Fruit fly (Drosophila melanogaster) whole organism, embryonic: Measurements from ENCODE around the gene WRNexo.

Source experiments
- Antp ChIP-seq: fragments of 200-800 bp; sonication (Bioruptor generic); optimal IDR thresholded peaks from 3 replicates; lab custom pipeline; 2016; ENCODE audit warnings: missing biosample characterization, missing genetic modification characterization
- Atf6 ChIP-seq: fragments of 200-800 bp; sonication (Bioruptor generic); IDR thresholded peaks from 2 replicates; pipeline ENCODE4 v1.3.6; 2022; ENCODE audit warnings: missing biosample characterization, missing genetic modification characterization
- CG10274 ChIP-seq: fragments of 200-800 bp; sonication (Bioruptor generic); optimal IDR thresholded peaks from 3 replicates; lab custom pipeline; 2017; ENCODE audit warnings: missing biosample characterization, mild to moderate bottlenecking, missing genetic modification characterization
- CG10979 ChIP-seq: fragments of 200-800 bp; sonication (Bioruptor generic); optimal IDR thresholded peaks from 2 replicates; lab custom pipeline; 2018; ENCODE audit warnings: missing biosample characterization, mild to moderate bottlenecking, missing genetic modification characterization, moderate library complexity
- CG11723 ChIP-seq: fragments of 200-800 bp; sonication (Bioruptor generic); optimal IDR thresholded peaks from 2 replicates; lab custom pipeline; 2017; ENCODE audit warnings: missing biosample characterization, mild to moderate bottlenecking, missing genetic modification characterization
- CG12659 ChIP-seq: fragments of 200-800 bp; sonication (Bioruptor generic); optimal IDR thresholded peaks from 3 replicates; lab custom pipeline; 2017; ENCODE audit warnings: mild to moderate bottlenecking, missing biosample characterization, missing genetic modification reagents, missing genetic modification characterization
- CG13296 ChIP-seq: fragments of 200-800 bp; sonication (Bioruptor generic); optimal IDR thresholded peaks from 3 replicates; lab custom pipeline; 2018; ENCODE audit warnings: missing biosample characterization, mild to moderate bottlenecking, missing genetic modification characterization
- CG14965 ChIP-seq: fragments of 200-800 bp; sonication (Bioruptor generic); optimal IDR thresholded peaks from 2 replicates; lab custom pipeline; 2016; ENCODE audit warnings: missing biosample characterization, missing genetic modification characterization, borderline replicate concordance
- CG15073 ChIP-seq: fragments of 200-800 bp; sonication (Bioruptor generic); optimal IDR thresholded peaks from 2 replicates; lab custom pipeline; 2016; ENCODE audit warnings: missing biosample characterization, missing genetic modification characterization
- CG15269 ChIP-seq: fragments of 200-800 bp; sonication (Bioruptor generic); optimal IDR thresholded peaks from 2 replicates; lab custom pipeline; 2018; ENCODE audit warnings: missing biosample characterization, mild to moderate bottlenecking, missing genetic modification characterization, moderate library complexity
- CG15514 ChIP-seq: fragments of 200-800 bp; sonication (Bioruptor generic); optimal IDR thresholded peaks from 3 replicates; lab custom pipeline; 2017; ENCODE audit warnings: missing biosample characterization, missing genetic modification characterization, mild to moderate bottlenecking, moderate library complexity, missing genetic modification reagents
- CG1647 ChIP-seq: fragments of 200-800 bp; sonication (Bioruptor generic); optimal IDR thresholded peaks from 3 replicates; lab custom pipeline; 2016; ENCODE audit warnings: missing biosample characterization, missing genetic modification characterization
- CG16863 ChIP-seq: fragments of 200-800 bp; sonication (Bioruptor generic); optimal IDR thresholded peaks from 3 replicates; lab custom pipeline; 2016; ENCODE audit warnings: missing biosample characterization, missing genetic modification characterization
- CG17328 ChIP-seq: fragments of 200-800 bp; sonication (Bioruptor generic); IDR thresholded peaks from 2 replicates; pipeline ENCODE4 v1.3.6; 2022; ENCODE audit warnings: missing biosample characterization, missing genetic modification characterization
- CG17361 ChIP-seq: fragments of 200-800 bp; sonication (Bioruptor generic); IDR thresholded peaks from 3 replicates; pipeline ENCODE4 v1.3.6; 2022; ENCODE audit warnings: missing biosample characterization, missing genetic modification characterization
- CG17612 ChIP-seq: fragments of 200-800 bp; sonication (Bioruptor generic); IDR thresholded peaks from 2 replicates; pipeline ENCODE4 v1.3.6; 2022; ENCODE audit warnings: missing biosample characterization, missing genetic modification characterization
- CG18262 ChIP-seq: fragments of 200-800 bp; optimal IDR thresholded peaks from 3 replicates; lab custom pipeline; 2019; ENCODE audit warnings: missing biosample characterization, mild to moderate bottlenecking, missing genetic modification characterization, moderate library complexity
- CG3407 ChIP-seq: fragments of 200-800 bp; sonication (Bioruptor generic); optimal IDR thresholded peaks from 2 replicates; lab custom pipeline; 2018; ENCODE audit warnings: missing biosample characterization, mild to moderate bottlenecking, missing genetic modification characterization
- CG6791 ChIP-seq: fragments of 200-800 bp; sonication (Bioruptor generic); IDR thresholded peaks from 3 replicates; pipeline ENCODE4 v1.3.6; 2022; ENCODE audit warnings: missing biosample characterization, missing genetic modification characterization; ENCODE audit not compliant: partially characterized antibody
- CG6854 ChIP-seq: fragments of 200-800 bp; sonication (Bioruptor generic); optimal IDR thresholded peaks from 3 replicates; lab custom pipeline; 2017; ENCODE audit warnings: missing biosample characterization, mild to moderate bottlenecking, missing genetic modification characterization
- CG7786 ChIP-seq: fragments of 200-800 bp; sonication (Bioruptor generic); optimal IDR thresholded peaks from 2 replicates; lab custom pipeline; 2016; ENCODE audit warnings: missing biosample characterization, missing genetic modification characterization
- CG9876 ChIP-seq: fragments of 200-800 bp; sonication (Bioruptor generic); optimal IDR thresholded peaks from 2 replicates; lab custom pipeline; 2016; ENCODE audit warnings: missing biosample characterization, missing genetic modification characterization
- CTCF ChIP-seq: fragments of 200-800 bp; sonication (Bioruptor generic); optimal IDR thresholded peaks from 2 replicates; lab custom pipeline; 2017; ENCODE audit warnings: missing biosample characterization, mild to moderate bottlenecking, missing genetic modification characterization, moderate library complexity
- Ets65A ChIP-seq: fragments of 200-800 bp; sonication (Bioruptor generic); peaks from one replicate; lab custom pipeline; 2016; ENCODE audit warnings: missing biosample characterization, missing genetic modification characterization
- Hmx ChIP-seq: fragments of 200-800 bp; sonication (Bioruptor generic); optimal IDR thresholded peaks from 2 replicates; lab custom pipeline; 2016; ENCODE audit warnings: missing biosample characterization, missing genetic modification characterization
- Hr39 ChIP-seq: fragments of >200 bp; optimal IDR thresholded peaks from 2 replicates; lab custom pipeline; 2017
- Hr51 ChIP-seq, 2 experiments: fragments of 200-800 bp; sonication (Bioruptor generic); optimal IDR thresholded peaks; 2 replicates in 1 of 2; 3 replicates in 1 of 2; lab custom pipeline; 2016 to 2018; ENCODE audit warnings: missing biosample characterization in 2 of 2, missing genetic modification characterization in 2 of 2, mild to moderate bottlenecking in 1 of 2, moderate library complexity in 1 of 2
- Mad ChIP-seq: fragments of 200-800 bp; sonication (Bioruptor generic); optimal IDR thresholded peaks from 2 replicates; lab custom pipeline; 2016; ENCODE audit warnings: missing biosample characterization, missing genetic modification characterization
- NfI ChIP-seq: fragments of 200-800 bp; sonication (Bioruptor generic); optimal IDR thresholded peaks from 3 replicates; lab custom pipeline; 2018; ENCODE audit warnings: missing biosample characterization, mild to moderate bottlenecking, missing genetic modification characterization, moderate library complexity
- Oaz ChIP-seq: fragments of 200-800 bp; sonication (Bioruptor generic); IDR thresholded peaks from 2 replicates; pipeline ENCODE4 v1.3.6; 2022; ENCODE audit warnings: missing biosample characterization, missing genetic modification characterization
- Pdp1 ChIP-seq, 2 experiments: fragments of 200-800 bp; sonication (Bioruptor generic); optimal IDR thresholded peaks; 3 replicates each; lab custom pipeline; 2016; ENCODE audit warnings: missing biosample characterization in 2 of 2, missing genetic modification characterization in 2 of 2, mild to moderate bottlenecking in 1 of 2, moderate library complexity in 1 of 2
- Six4 ChIP-seq: fragments of 200-800 bp; sonication (Bioruptor generic); optimal IDR thresholded peaks from 2 replicates; lab custom pipeline; 2016; ENCODE audit warnings: missing biosample characterization, missing genetic modification characterization
- ara ChIP-seq: fragments of 200-800 bp; sonication (Bioruptor generic); IDR thresholded peaks from 2 replicates; pipeline ENCODE4 v1.3.6; 2022; ENCODE audit warnings: missing biosample characterization, missing genetic modification characterization
- chinmo ChIP-seq: fragments of 200-800 bp; sonication (Bioruptor generic); IDR thresholded peaks from 4 replicates; pipeline ENCODE4 v1.3.6; 2022; ENCODE audit warnings: missing biosample characterization, missing genetic modification characterization; ENCODE audit not compliant: partially characterized antibody
- croc ChIP-seq: fragments of 200-800 bp; sonication (Bioruptor generic); conservative IDR thresholded peaks from 3 replicates; pipeline ENCODE4 v1.3.6; 2022; ENCODE audit warnings: missing biosample characterization, missing genetic modification characterization
- en ChIP-seq: fragments of 200-800 bp; sonication (Bioruptor generic); optimal IDR thresholded peaks from 2 replicates; lab custom pipeline; 2016; ENCODE audit warnings: missing biosample characterization, missing genetic modification characterization
- grn ChIP-seq: fragments of 200-800 bp; sonication (Bioruptor generic); optimal IDR thresholded peaks from 3 replicates; lab custom pipeline; 2017; ENCODE audit warnings: missing biosample characterization, missing genetic modification characterization
- gsb ChIP-seq: fragments of 200-800 bp; sonication (Bioruptor generic); IDR thresholded peaks from 2 replicates; pipeline ENCODE4 v1.3.6; 2022; ENCODE audit warnings: missing biosample characterization, missing genetic modification characterization
- hkb ChIP-seq, 2 experiments: fragments of 200-800 bp in 1 of 2; fragments of >200 bp in 1 of 2; sonication (Bioruptor generic) in 1 of 2; IDR thresholded peaks in 1 of 2; optimal IDR thresholded peaks in 1 of 2; 2 replicates each; pipeline versions ENCODE4 v1.3.6 to Lab custom; 2017 to 2022; ENCODE audit warnings: missing biosample characterization in 1 of 2, missing genetic modification characterization in 1 of 2
- hth ChIP-seq: fragments of >200 bp; optimal IDR thresholded peaks from 2 replicates; lab custom pipeline; 2017; ENCODE audit warnings: inconsistent platforms
- jigr1 ChIP-seq: fragments of 200-800 bp; sonication (Bioruptor generic); IDR thresholded peaks from 3 replicates; pipeline ENCODE4 v1.3.6; 2022; ENCODE audit warnings: missing biosample characterization, missing genetic modification characterization
- mirr ChIP-seq: fragments of 200-800 bp; sonication (Bioruptor generic); optimal IDR thresholded peaks from 3 replicates; lab custom pipeline; 2018; ENCODE audit warnings: missing biosample characterization, mild to moderate bottlenecking, missing genetic modification characterization
- nau ChIP-seq: fragments of 200-800 bp; sonication (Bioruptor generic); optimal IDR thresholded peaks from 3 replicates; lab custom pipeline; 2017; ENCODE audit warnings: missing biosample characterization, mild to moderate bottlenecking, missing genetic modification characterization, missing genetic modification reagents
- p53 ChIP-seq: fragments of 200-800 bp; sonication (Bioruptor generic); optimal IDR thresholded peaks from 2 replicates; lab custom pipeline; 2016; ENCODE audit warnings: missing biosample characterization, missing genetic modification characterization
- seq ChIP-seq: fragments of 200-800 bp; sonication (Bioruptor generic); IDR thresholded peaks from 2 replicates; pipeline ENCODE4 v1.3.6; 2022; ENCODE audit warnings: missing biosample characterization, missing genetic modification characterization
- stc ChIP-seq: fragments of 200-800 bp; sonication (Bioruptor generic); IDR thresholded peaks from 2 replicates; pipeline ENCODE4 v1.3.6; 2022; ENCODE audit warnings: missing biosample characterization, missing genetic modification characterization
- toy ChIP-seq: fragments of 200-800 bp; sonication (Bioruptor generic); IDR thresholded peaks from 2 replicates; pipeline ENCODE4 v1.3.6; 2022; ENCODE audit warnings: missing biosample characterization, missing genetic modification characterization
- trh ChIP-seq: fragments of 200-800 bp; sonication (Bioruptor generic); optimal IDR thresholded peaks from 2 replicates; lab custom pipeline; 2016; ENCODE audit warnings: missing biosample characterization, missing genetic modification characterization
- z ChIP-seq: fragments of 200-800 bp; sonication (Bioruptor generic); IDR thresholded peaks from 3 replicates; pipeline ENCODE4 v1.3.6; 2022; ENCODE audit warnings: missing biosample characterization, missing genetic modification characterization
- zen ChIP-seq: fragments of 200-800 bp; sonication (Bioruptor generic); optimal IDR thresholded peaks from 3 replicates; lab custom pipeline; 2018; ENCODE audit warnings: missing biosample characterization, mild to moderate bottlenecking, missing genetic modification characterization, moderate library complexity

The WRNexo gene

dm6 chr3R:18314824-18315690, 50.9 kb downstream of the WRNexo start (continued):
- TF ChIP-seq Mad (GFP tag; lab: Kevin White, UChicago) (no peak), z (GFP tag; lab: Robert Waterston, UW) (no peak), CG18262 (tag; lab: Kevin White, UChicago) (peak; percentile 24), toy (GFP tag; lab: Robert Waterston, UW) (no peak), mirr (GFP tag; lab: Kevin White, UChicago) (no peak), trh (GFP tag; lab: Kevin White, UChicago) (no peak), grn (GFP tag; lab: Kevin White, UChicago) (no peak), CG6854 (peak; percentile 59), CG15269 (tag; lab: Kevin White, UChicago) (peak; percentile 7), CG17361 (GFP tag; lab: Robert Waterston, UW) (peak; percentile 56; the same call in 2 of the 3 replicates), CG14965 (GFP tag; lab: Kevin White, UChicago) (no peak), nau (GFP tag; lab: Kevin White, UChicago) (peak; percentile 27), CG7786 (GFP tag; lab: Kevin White, UChicago) (no peak), CTCF (GFP tag; lab: Kevin White, UChicago) (peak; percentile 6), CG6791 (GFP tag; lab: Robert Waterston, UW) (no peak), jigr1 (GFP tag; lab: Robert Waterston, UW) (no peak), Oaz (GFP tag; lab: Robert Waterston, UW) (no peak), gsb (GFP tag; lab: Robert Waterston, UW) (0 out of 2 replicates have a peak, but pooled peaks have one; percentile 23), ara (GFP tag; lab: Robert Waterston, UW) (no peak), hth (no peak), CG17328 (peak; percentile 45; the same call in 1 of the 2 replicates), croc (GFP tag; lab: Robert Waterston, UW) (no peak), CG15514 (peak; percentile 42), p53 (GFP tag; lab: Kevin White, UChicago) (no peak), Atf6 (GFP tag; lab: Robert Waterston, UW) (peak; percentile 46; the same call in 1 of the 2 replicates), seq (GFP tag; lab: Robert Waterston, UW) (peak; percentile 22; the same call in 1 of the 2 replicates), Antp (peak; percentile 56), CG10979 (no peak), zen (tag; lab: Kevin White, UChicago) (no peak), en (GFP tag; lab: Kevin White, UChicago) (no peak), CG9876 (GFP tag; lab: Kevin White, UChicago) (no peak), CG1647 (GFP tag; lab: Kevin White, UChicago) (no peak), Hr39 (lab: Kevin White, UChicago) (no peak), Ets65A (peak; percentile 88), CG11723 (GFP tag; lab: Kevin White, UChicago) (no peak), NfI (GFP tag; lab: Kevin White, UChicago) (peak; percentile 10), stc (GFP tag; lab: Robert Waterston, UW) (0 out of 2 replicates have a peak, but pooled peaks have one; percentile 32), CG16863 (GFP tag; lab: Kevin White, UChicago) (peak; percentile 8), Six4 (GFP tag; lab: Kevin White, UChicago) (no peak), CG12659 (GFP tag; lab: Kevin White, UChicago) (no peak), CG13296 (no peak), Pdp1 (GFP tag; optimal IDR thresholded peaks at IDR 0.05; lab: Kevin White, UChicago) (peak in 1 of 2 experiments; percentile 23), CG15073 (GFP tag; lab: Kevin White, UChicago) (no peak), CG17612 (no peak), CG10274 (GFP tag; lab: Kevin White, UChicago) (no peak), hkb (optimal IDR thresholded peaks at IDR 0.05; lab: Kevin White, UChicago) (no peak), hkb (GFP tag; IDR thresholded peaks at IDR 0.05; lab: Robert Waterston, UW) (peak; percentile 66), Hmx (no peak), CG3407 (GFP tag; lab: Kevin White, UChicago) (no peak), Hr51 (GFP tag; optimal IDR thresholded peaks at IDR 0.05; lab: Kevin White, UChicago) (peak in 1 of 2 experiments; percentile 60), chinmo (GFP tag; lab: Robert Waterston, UW) (0 out of 4 replicates have a peak, but pooled peaks have one; percentile 54)
